Fruit fly (Drosophila melanogaster) S2 (cell line): Measurements from ENCODE around the gene drn.

ENCODE experiments used
- CG8478 ChIP-seq: fragments of >200 bp; optimal IDR thresholded peaks from 2 replicates; lab custom pipeline; 2018
- CTCF ChIP-seq, 2 experiments: fragments of >200 bp; optimal IDR thresholded peaks; 2 replicates each; lab custom pipeline; 2018

The drn gene

DNA sequence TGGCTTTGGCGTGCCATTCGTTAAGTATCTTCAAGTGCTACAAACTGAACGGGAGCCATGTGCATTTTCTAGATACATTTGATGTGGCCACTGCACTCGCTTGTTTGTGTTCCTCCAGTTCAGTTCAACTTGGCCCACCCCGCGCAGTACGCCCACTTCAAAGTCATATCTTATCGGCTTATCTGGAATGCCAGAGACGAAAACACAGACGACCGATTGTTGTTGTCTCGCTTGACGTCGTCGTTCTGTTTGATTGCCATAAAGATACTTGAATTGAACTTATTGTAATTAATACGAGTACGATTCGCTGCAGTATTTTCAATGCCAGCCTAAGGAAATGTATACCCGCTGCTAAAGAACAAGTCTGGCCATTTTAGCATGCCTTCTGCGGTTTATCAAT lies 47.6 kb downstream of the drn start:
- no peak for TF ChIP-seq CG8478 (lab: Kevin White, UChicago)
- TF ChIP-seq CTCF (optimal IDR thresholded peaks at IDR 0.05; lab: Kevin White, UChicago) = no peak

DNA sequence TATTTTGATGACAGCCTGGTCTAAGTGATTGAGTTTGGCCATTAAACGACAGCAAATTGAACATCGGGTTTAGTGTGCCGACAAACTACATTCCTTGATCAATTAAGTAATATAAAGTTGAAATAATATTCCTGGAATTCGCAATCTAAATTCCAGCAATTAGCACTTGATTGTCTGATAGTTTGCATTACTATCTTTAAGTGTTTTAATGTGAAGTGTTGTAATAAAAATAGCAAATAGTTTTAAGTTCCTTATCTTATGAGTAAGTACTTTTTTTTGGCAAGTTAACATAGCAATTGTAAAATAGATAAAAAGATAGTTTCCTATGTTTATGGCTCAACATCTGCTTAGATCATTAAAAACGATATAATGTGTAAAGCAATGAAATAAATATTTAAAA lies 48.3 kb downstream of the drn start:
- TF ChIP-seq CG8478 (lab: Kevin White, UChicago) (no peak), CTCF (optimal IDR thresholded peaks at IDR 0.05; lab: Kevin White, UChicago) (no peak)

DNA sequence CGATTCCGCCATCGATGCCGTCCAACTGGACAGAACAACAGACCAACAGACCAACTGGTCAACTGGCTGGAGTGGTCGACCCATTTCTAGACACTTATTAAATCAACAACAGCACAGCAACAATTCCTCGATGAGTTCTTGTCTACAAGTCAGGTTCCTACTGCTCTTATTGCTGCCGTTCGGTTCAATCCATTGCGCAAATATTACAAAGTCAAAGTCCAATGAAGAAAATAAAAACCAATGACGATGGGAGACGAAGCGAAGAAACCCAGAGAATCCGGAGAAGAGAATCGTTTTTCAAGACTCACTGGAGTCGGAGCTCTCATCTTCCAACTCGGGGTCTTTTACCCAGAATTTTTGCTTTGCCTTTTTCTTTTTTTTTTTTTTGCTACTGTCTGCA lies 49.0 kb downstream of the drn start:
- TF ChIP-seq CTCF (optimal IDR thresholded peaks at IDR 0.05; lab: Kevin White, UChicago) = no peak
- no peak for TF ChIP-seq CG8478 (lab: Kevin White, UChicago)

DNA sequence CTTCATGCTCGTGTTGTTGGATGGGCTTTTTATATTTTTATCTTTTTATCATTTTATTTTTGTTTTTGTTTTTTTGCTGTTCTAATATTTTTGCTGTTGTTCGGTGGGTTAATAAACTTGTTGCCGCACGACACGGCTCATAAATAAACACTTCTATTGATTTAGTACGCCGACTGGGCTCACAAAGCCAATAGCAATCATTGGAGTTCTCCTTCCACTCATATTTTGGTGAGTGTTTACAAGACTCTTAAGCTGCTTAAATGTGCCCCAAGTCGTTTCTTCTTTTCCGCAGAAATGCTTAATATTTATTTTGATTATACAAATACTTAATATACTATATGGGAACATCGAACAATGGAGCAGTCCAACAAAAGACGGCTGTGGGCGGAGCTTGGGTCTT lies 50.2 kb downstream of the drn start:
- TF ChIP-seq CG8478 (lab: Kevin White, UChicago) (no peak), CTCF (optimal IDR thresholded peaks at IDR 0.05; lab: Kevin White, UChicago) (no peak)

DNA sequence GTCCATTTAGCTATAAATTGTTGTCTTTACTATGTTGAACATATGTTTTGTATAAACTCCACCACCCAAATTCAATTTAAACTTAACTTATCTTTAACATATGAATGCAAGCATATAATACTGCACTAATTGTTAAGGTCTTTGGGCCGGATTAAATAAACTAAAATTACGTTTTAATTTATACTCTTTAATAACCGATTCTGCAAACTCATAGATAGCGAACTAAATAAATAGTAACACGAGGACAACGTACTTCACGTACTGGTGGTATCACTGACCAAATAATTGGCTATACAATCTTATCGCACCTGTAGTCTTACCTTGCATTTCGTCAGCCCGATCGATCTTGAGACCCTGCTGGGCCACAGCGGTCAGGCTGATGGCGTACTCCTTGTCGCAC lies 52.4 kb downstream of the drn start:
- TF ChIP-seq CTCF (optimal IDR thresholded peaks at IDR 0.05; lab: Kevin White, UChicago) (no peak), CG8478 (lab: Kevin White, UChicago) (no peak)

DNA sequence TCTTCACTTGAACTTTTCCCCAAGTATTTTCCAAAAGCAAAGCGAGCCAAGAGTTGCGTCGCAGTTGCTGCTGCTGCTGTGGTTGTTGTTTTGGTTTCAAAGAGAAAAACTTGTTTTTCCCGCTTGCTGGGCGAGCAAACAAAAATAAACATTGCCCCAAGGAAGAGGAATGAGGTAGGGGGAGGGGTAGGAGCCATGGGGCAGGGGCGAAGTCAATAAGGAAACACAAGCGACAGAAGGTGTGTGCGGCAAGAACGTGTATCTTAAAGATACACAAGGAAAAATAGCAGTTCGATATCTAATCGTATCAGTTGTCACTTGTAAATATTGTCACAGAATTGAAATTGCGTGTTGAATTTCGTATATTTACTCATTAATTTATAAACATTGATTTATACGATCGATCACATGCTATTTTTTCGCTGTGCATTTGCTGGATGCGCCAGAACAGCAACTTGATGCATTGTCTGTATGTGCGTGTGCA lies 53.6 kb downstream of the drn start:
- TF ChIP-seq CTCF (optimal IDR thresholded peaks at IDR 0.05; lab: Kevin White, UChicago) (no peak), CG8478 (lab: Kevin White, UChicago) (no peak)

DNA sequence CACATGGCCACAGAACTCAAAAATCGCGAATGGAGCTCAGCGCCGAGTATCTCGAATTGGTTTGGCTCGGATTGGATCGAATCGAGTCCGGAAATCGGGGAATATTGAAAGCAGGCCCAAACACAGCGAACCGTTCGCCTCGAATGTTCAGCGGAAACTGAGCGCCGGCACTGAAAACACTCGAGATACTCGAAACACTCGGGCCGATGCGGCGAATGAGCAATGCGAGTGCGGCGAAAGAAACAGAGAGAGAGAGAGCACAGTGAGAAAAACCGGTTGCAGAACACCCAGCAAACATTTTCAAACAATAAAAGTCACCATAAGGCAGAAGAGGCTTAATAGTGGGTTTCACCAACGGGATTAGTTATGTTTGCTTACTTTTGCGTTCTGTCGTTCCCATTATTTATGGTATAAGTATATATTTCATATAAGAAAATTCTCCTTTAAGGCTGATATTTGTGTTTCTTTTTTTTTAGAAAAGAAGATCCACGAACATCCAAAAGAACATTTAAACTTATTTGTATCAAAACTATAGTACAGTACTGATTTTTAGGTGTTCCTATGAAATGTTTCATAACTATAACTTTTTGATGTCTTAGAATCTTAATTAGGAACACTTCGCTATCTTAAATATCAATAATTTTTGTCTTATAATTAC lies 54.5 kb downstream of the drn start, which contains the start of gene FER:
Gene FER, minus strand, starts transcription at position 162 of the 658 bp plus-strand sequence.
- TF ChIP-seq CG8478 (lab: Kevin White, UChicago) = no peak

DNA sequence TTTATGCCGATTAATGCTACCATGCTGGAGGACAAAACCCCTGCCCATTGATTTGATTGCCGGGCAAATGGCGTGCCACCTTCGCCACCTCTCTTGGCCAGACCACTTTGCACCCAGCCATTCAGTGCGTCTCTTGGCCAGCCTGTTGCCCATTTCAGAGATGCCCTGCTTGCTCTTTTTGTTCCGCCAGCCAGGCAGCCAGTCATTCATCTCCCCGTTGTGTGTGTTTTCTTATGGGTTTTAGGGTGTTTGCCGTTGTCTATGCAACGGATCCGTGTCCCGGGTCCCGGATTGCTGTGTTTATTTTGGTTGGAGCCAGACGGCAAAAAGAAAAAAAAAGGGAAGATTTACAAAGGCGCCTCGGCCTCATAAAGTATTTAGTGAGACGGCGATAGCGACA lies 56.0 kb downstream of the drn start:
- TF ChIP-seq CG8478 (lab: Kevin White, UChicago) (no peak), CTCF (optimal IDR thresholded peaks at IDR 0.05; lab: Kevin White, UChicago) (no peak)

DNA sequence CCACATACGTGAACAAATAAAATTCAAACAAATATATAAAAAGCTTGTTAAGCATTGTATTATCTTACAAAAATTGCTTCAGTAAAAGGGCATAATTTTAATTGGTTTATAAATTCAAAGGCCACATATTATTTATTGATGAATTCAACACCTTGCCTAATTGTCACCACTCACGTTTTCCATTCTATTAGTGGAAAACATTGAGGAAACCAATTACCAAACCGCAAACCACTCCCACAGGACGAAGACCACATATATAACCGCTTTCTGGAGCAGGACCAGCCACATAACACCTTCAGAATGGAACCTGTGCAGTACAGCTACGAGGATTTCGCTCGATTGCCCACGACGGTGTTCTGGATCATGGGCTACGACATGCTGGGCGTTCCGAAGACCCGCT lies 57.9 kb downstream of the drn start, which contains the start of gene Or85f:
Gene Or85f, plus strand, starts transcription at position 301 of the 400 bp plus-strand sequence.
- TF ChIP-seq CG8478 (lab: Kevin White, UChicago) (no peak), CTCF (optimal IDR thresholded peaks at IDR 0.05; lab: Kevin White, UChicago) (no peak)

DNA sequence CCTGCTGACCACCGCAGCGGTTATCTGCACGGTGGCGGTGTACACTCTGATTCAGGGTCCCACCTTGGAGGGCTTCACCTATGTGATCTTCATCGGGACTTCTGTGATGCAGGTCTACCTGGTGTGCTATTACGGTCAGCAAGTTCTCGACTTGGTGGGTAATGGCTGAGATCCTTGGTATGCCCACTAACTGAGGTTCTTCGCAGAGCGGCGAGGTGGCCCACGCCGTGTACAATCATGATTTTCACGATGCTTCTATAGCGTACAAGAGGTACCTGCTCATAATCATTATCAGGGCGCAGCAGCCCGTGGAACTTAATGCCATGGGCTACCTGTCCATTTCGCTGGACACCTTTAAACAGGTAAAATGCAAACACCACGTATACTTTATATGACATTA lies 59.1 kb downstream of the drn start:
- TF ChIP-seq CTCF (optimal IDR thresholded peaks at IDR 0.05; lab: Kevin White, UChicago) (no peak), CG8478 (lab: Kevin White, UChicago) (no peak)

DNA sequence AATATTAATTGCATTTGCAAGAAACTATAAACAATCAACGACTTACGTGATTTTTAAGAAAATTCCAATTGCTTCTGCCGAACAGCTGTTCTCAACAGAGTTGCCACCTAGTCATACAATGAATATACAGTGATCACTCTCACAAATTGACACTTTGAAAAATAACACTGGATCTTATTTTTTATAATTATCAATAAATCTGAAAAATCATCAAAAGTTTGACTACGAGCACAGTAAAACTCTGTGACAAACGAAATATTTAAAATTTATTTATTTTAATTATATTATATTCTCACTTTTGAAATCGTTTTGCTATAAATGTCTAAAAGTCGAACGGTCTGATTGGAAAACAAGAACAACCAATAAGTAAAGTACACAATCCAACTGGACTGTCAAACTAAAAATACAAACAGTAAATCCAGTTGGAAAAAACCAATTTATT lies 60.0 kb downstream of the drn start, which contains the start of gene CG34117:
Gene CG34117, minus strand, starts transcription at position 103 of the 442 bp plus-strand sequence.
- TF ChIP-seq CG8478 (lab: Kevin White, UChicago) (no peak), CTCF (optimal IDR thresholded peaks at IDR 0.05; lab: Kevin White, UChicago) (no peak)

DNA sequence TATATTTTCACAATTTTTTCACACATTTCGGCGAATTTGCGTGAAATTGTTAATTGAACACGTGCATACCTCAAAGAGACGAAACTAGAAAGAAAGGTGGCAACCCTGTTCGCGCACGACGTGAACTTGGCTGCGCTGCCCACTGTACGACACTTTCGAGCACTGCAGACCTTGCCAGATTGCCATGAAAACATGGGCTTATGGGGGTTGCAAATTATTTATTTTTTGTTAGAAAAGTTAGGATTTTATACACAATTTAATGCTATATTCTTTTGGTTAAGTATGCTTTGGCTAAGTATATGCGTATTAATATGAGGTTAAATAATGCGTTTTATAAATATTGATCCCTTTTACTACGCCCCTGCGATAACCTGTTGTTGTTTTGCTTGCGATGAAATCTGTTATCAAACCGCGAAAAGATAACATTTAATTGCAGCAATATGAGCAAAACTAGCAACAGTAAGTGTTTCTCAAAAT lies 61.1 kb downstream of the drn start, which contains the start of the genes RpL34b and CG8132:
Gene RpL34b, minus strand, starts transcription at position 100 of the 477 bp plus-strand sequence.
Gene CG8132, plus strand, starts transcription at position 369 of the 477 bp plus-strand sequence.
- TF ChIP-seq CTCF (optimal IDR thresholded peaks at IDR 0.05; lab: Kevin White, UChicago) (peak; percentile 29 to 31), CG8478 (lab: Kevin White, UChicago) (no peak)

DNA sequence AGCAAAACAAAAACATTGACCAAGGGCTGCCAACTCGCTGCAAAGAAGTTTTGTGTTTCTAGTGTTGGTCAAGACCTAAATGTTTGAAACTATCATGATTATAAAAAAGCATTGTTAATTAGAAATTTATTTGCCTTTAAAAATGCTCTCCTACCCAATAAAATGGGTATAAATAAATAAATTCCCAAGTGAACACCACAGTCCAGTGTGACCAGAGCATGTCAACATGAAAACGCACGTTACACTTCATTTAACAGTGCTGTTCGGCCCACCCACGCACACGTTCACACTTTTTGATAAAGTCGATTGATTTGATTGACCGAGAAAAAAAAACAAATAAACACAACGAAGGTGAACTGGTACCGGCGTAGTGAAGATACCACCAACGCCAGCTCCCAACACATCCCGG lies 64.1 kb downstream of the drn start, which contains the start of the genes CG9356, BBIP1 and CG8135:
Gene CG9356, minus strand, starts transcription at position 166 of the 409 bp plus-strand sequence.
Gene BBIP1, plus strand, starts transcription at position 282 of the 409 bp plus-strand sequence.
Gene CG8135, plus strand, starts transcription at position 282 of the 409 bp plus-strand sequence.
- TF ChIP-seq CTCF (optimal IDR thresholded peaks at IDR 0.05; lab: Kevin White, UChicago) = no peak
- TF ChIP-seq CG8478 (lab: Kevin White, UChicago) = no peak

DNA sequence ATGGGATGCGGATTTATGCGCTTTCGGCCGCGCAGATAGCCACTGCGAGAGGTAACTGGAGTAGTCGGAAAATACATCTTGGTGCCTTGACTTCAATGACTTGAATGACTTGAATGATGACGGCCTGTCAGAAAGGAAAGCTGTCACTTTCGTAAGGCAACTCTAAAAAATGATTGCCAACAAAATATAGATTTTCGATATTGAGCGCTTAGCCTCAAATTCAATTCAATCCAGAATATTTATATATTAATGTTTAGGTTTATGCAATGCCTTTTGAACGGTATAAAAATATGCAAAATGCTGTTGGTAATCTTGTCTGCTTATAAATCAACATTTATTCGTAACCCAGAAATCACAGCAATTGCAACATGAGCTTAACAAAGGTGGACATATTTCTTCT lies 68.1 kb downstream of the drn start, which contains the start of gene CG44261:
Gene CG44261, minus strand, starts transcription at position 101 of the 400 bp plus-strand sequence.
- TF ChIP-seq CG8478 (lab: Kevin White, UChicago) (no peak), CTCF (optimal IDR thresholded peaks at IDR 0.05; lab: Kevin White, UChicago) (no peak)

DNA sequence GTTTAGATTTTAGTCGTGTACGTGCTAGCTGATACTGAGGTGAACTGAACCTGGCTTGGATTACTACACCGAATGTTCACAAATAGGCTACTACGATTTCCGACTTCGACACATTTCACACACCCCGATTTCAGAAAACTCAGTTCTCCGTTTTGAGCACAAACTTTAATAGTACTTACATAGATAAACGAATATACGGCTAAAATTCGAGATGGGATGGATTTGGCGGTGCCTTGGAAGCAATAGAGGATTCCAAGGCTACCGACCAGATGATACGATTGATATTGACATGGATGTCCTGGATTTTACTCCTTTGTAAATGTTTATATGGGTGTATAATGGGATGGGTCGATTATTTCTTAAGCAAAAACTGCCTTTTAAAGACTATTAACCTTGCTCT lies 70.2 kb downstream of the drn start, which contains the start of gene betaTub85D:
Gene betaTub85D, minus strand, starts transcription at position 101 of the 400 bp plus-strand sequence.
- TF ChIP-seq CTCF (optimal IDR thresholded peaks at IDR 0.05; lab: Kevin White, UChicago) (no peak), CG8478 (lab: Kevin White, UChicago) (no peak)
